Fruit fly (Drosophila melanogaster) whole organism, embryonic: ENCODE measurements around the gene CycG.

Source experiments
- CG10543 ChIP-seq: fragments of 200-800 bp; sonication (Bioruptor generic); optimal IDR thresholded peaks from 3 replicates; lab custom pipeline; 2017; ENCODE audit warnings: missing biosample characterization, mild to moderate bottlenecking, missing genetic modification characterization, moderate library complexity
- CG10959 ChIP-seq: fragments of 200-800 bp; sonication (Bioruptor generic); IDR thresholded peaks from 2 replicates; pipeline ENCODE4 v1.3.6; 2022; ENCODE audit warnings: missing biosample characterization, missing genetic modification characterization
- CG11504 ChIP-seq: fragments of 200-800 bp; sonication (Bioruptor generic); optimal IDR thresholded peaks from 3 replicates; lab custom pipeline; 2019; ENCODE audit warnings: missing biosample characterization, mild to moderate bottlenecking, missing genetic modification characterization, moderate library complexity
- CG13287 ChIP-seq: fragments of 200-800 bp; sonication (Bioruptor generic); IDR thresholded peaks from 2 replicates; pipeline ENCODE4 v1.3.6; 2022; ENCODE audit warnings: missing biosample characterization, missing genetic modification characterization; ENCODE audit not compliant: partially characterized antibody
- CG13296 ChIP-seq: fragments of 200-800 bp; sonication (Bioruptor generic); optimal IDR thresholded peaks from 3 replicates; lab custom pipeline; 2018; ENCODE audit warnings: missing biosample characterization, mild to moderate bottlenecking, missing genetic modification characterization
- CG16813 ChIP-seq: fragments of 200-800 bp; sonication (Bioruptor generic); IDR thresholded peaks from 3 replicates; pipeline ENCODE4 v1.3.6; 2022; ENCODE audit warnings: missing biosample characterization, missing genetic modification characterization; ENCODE audit not compliant: partially characterized antibody
- CG17186 ChIP-seq: fragments of 200-800 bp; sonication (Bioruptor generic); optimal IDR thresholded peaks from 3 replicates; lab custom pipeline; 2017; ENCODE audit warnings: missing biosample characterization, missing genetic modification reagents, missing genetic modification characterization
- CG17328 ChIP-seq: fragments of 200-800 bp; sonication (Bioruptor generic); IDR thresholded peaks from 2 replicates; pipeline ENCODE4 v1.3.6; 2022; ENCODE audit warnings: missing biosample characterization, missing genetic modification characterization
- CG17829 ChIP-seq: fragments of 200-800 bp; optimal IDR thresholded peaks from 2 replicates; lab custom pipeline; 2019; ENCODE audit warnings: missing biosample characterization, mild to moderate bottlenecking, missing genetic modification characterization, moderate library complexity
- CG2678 ChIP-seq: fragments of 200-800 bp; sonication (Bioruptor generic); optimal IDR thresholded peaks from 3 replicates; lab custom pipeline; 2019; ENCODE audit warnings: missing biosample characterization, mild to moderate bottlenecking, missing genetic modification characterization, moderate library complexity
- CG31388 ChIP-seq: fragments of 200-800 bp; sonication (Bioruptor generic); optimal IDR thresholded peaks from 2 replicates; lab custom pipeline; 2016; ENCODE audit warnings: missing biosample characterization, missing genetic modification characterization
- CG5180 ChIP-seq: fragments of 200-800 bp; sonication (Bioruptor generic); optimal IDR thresholded peaks from 3 replicates; lab custom pipeline; 2017; ENCODE audit warnings: missing biosample characterization, missing genetic modification characterization, mild to moderate bottlenecking, moderate library complexity, missing genetic modification reagents
- CG6854 ChIP-seq: fragments of 200-800 bp; sonication (Bioruptor generic); optimal IDR thresholded peaks from 3 replicates; lab custom pipeline; 2017; ENCODE audit warnings: missing biosample characterization, mild to moderate bottlenecking, missing genetic modification characterization
- CG7271 ChIP-seq: fragments of 200-800 bp; sonication (Bioruptor generic); optimal IDR thresholded peaks from 2 replicates; lab custom pipeline; 2018; ENCODE audit warnings: missing biosample characterization, mild to moderate bottlenecking, missing genetic modification characterization, moderate library complexity
- CG8478 ChIP-seq: fragments of >200 bp; optimal IDR thresholded peaks from 2 replicates; lab custom pipeline; 2018
- CG9215 ChIP-seq: fragments of 200-800 bp; sonication (Bioruptor generic); IDR thresholded peaks from 2 replicates; pipeline ENCODE4 v1.3.6; 2022; ENCODE audit warnings: missing biosample characterization, missing genetic modification characterization
- CoRest ChIP-seq: fragments of 200-800 bp; sonication (Bioruptor generic); optimal IDR thresholded peaks from 3 replicates; lab custom pipeline; 2018; ENCODE audit warnings: missing biosample characterization, mild to moderate bottlenecking, missing genetic modification characterization, moderate library complexity
- D ChIP-seq, 2 experiments: fragments of 200-800 bp in 1 of 2; fragments of >200 bp in 1 of 2; sonication (Bioruptor generic) in 1 of 2; optimal IDR thresholded peaks; 2 replicates in 1 of 2; 3 replicates in 1 of 2; lab custom pipeline; 2017; ENCODE audit warnings: mild to moderate bottlenecking in 1 of 2, missing biosample characterization in 1 of 2, missing genetic modification characterization in 1 of 2, missing genetic modification reagents in 1 of 2
- Doc2 ChIP-seq: fragments of 200-800 bp; sonication (Bioruptor generic); IDR thresholded peaks from 2 replicates; pipeline ENCODE4 v1.3.6; 2022; ENCODE audit warnings: missing biosample characterization, missing genetic modification characterization
- Hmr ChIP-seq: fragments of 200-800 bp; sonication (Bioruptor generic); optimal IDR thresholded peaks from 3 replicates; lab custom pipeline; 2017; ENCODE audit warnings: mild to moderate bottlenecking, missing biosample characterization, missing genetic modification reagents, missing genetic modification characterization
- Hr78 ChIP-seq, 2 experiments: fragments of 200-800 bp in 1 of 2; fragments of >200 bp in 1 of 2; sonication (Bioruptor generic) in 1 of 2; optimal IDR thresholded peaks; 2 replicates each; lab custom pipeline; 2017 to 2019; ENCODE audit warnings: missing biosample characterization in 2 of 2, missing genetic modification characterization in 2 of 2, mild to moderate bottlenecking in 1 of 2, moderate library complexity in 1 of 2
- Max ChIP-seq: fragments of 200-800 bp; sonication (Bioruptor generic); optimal IDR thresholded peaks from 2 replicates; lab custom pipeline; 2016; ENCODE audit warnings: missing biosample characterization, mild to moderate bottlenecking, missing genetic modification characterization
- Nf-YC ChIP-seq: fragments of 200-800 bp; optimal IDR thresholded peaks from 3 replicates; lab custom pipeline; 2019; ENCODE audit warnings: missing biosample characterization, mild to moderate bottlenecking, missing genetic modification characterization, moderate library complexity
- Ravus ChIP-seq: fragments of 200-800 bp; sonication (Bioruptor generic); IDR thresholded peaks from 2 replicates; pipeline ENCODE4 v1.3.6; 2022; ENCODE audit warnings: missing biosample characterization, missing genetic modification characterization
- Sox102F ChIP-seq: fragments of 200-800 bp; sonication (Bioruptor generic); optimal IDR thresholded peaks from 2 replicates; lab custom pipeline; 2018; ENCODE audit warnings: missing biosample characterization, mild to moderate bottlenecking, missing genetic modification characterization, moderate library complexity
- Tbp ChIP-seq: fragments of >200 bp; optimal IDR thresholded peaks from 2 replicates; lab custom pipeline; 2018; ENCODE audit warnings: missing biosample characterization, missing genetic modification characterization
- YL-1 ChIP-seq: fragments of 200-800 bp; sonication (Bioruptor generic); optimal IDR thresholded peaks from 3 replicates; lab custom pipeline; 2017; ENCODE audit warnings: missing biosample characterization, mild to moderate bottlenecking, missing genetic modification characterization
- aop ChIP-seq: fragments of 200-800 bp; sonication (Bioruptor generic); IDR thresholded peaks from 2 replicates; pipeline ENCODE4 v1.3.6; 2022; ENCODE audit warnings: missing biosample characterization, missing genetic modification characterization
- ato ChIP-seq: fragments of 200-800 bp; sonication (Bioruptor generic); IDR thresholded peaks from 2 replicates; pipeline ENCODE4 v1.3.6; 2022; ENCODE audit warnings: missing biosample characterization, missing genetic modification characterization; ENCODE audit not compliant: partially characterized antibody
- bcd ChIP-seq: fragments of 200-800 bp; sonication (Bioruptor generic); optimal IDR thresholded peaks from 2 replicates; lab custom pipeline; 2017; ENCODE audit warnings: missing biosample characterization, mild to moderate bottlenecking, missing genetic modification characterization
- bowl ChIP-seq: fragments of 200-800 bp; sonication (Bioruptor generic); IDR thresholded peaks from 2 replicates; pipeline ENCODE4 v1.3.6; 2022; ENCODE audit warnings: missing biosample characterization, missing genetic modification characterization
- crol ChIP-seq: fragments of 200-800 bp; sonication (Bioruptor generic); IDR thresholded peaks from 2 replicates; pipeline ENCODE4 v1.3.6; 2022; ENCODE audit warnings: missing biosample characterization, missing genetic modification characterization
- dan ChIP-seq: fragments of 200-800 bp; sonication (Bioruptor generic); IDR thresholded peaks from 2 replicates; pipeline ENCODE4 v1.3.6; 2022; ENCODE audit warnings: missing biosample characterization, missing genetic modification characterization
- dati ChIP-seq: fragments of 200-800 bp; sonication (Bioruptor generic); IDR thresholded peaks from 2 replicates; pipeline ENCODE4 v1.3.6; 2022; ENCODE audit warnings: missing biosample characterization, missing genetic modification characterization
- dpn ChIP-seq, 2 experiments: fragments of 200-800 bp; sonication (Bioruptor generic); optimal IDR thresholded peaks; 3 replicates each; lab custom pipeline; 2016; ENCODE audit warnings: missing biosample characterization in 2 of 2, missing genetic modification characterization in 2 of 2
- emc ChIP-seq: fragments of 200-800 bp; sonication (Bioruptor generic); optimal IDR thresholded peaks from 2 replicates; lab custom pipeline; 2016; ENCODE audit warnings: missing biosample characterization, missing genetic modification characterization
- fd64A ChIP-seq: fragments of 200-800 bp; sonication (Bioruptor generic); optimal IDR thresholded peaks from 3 replicates; lab custom pipeline; 2018; ENCODE audit warnings: missing biosample characterization, mild to moderate bottlenecking, missing genetic modification characterization
- hb ChIP-seq: fragments of 200-800 bp; sonication (Bioruptor generic); IDR thresholded peaks from 3 replicates; pipeline ENCODE4 v1.3.6; 2022; ENCODE audit warnings: missing biosample characterization, missing genetic modification characterization; ENCODE audit not compliant: partially characterized antibody
- hth ChIP-seq: fragments of >200 bp; optimal IDR thresholded peaks from 2 replicates; lab custom pipeline; 2017; ENCODE audit warnings: inconsistent platforms
- insv ChIP-seq, 2 experiments: fragments of 200-800 bp; sonication (Bioruptor generic); optimal IDR thresholded peaks; 3 replicates each; lab custom pipeline; 2016 to 2018; ENCODE audit warnings: missing biosample characterization in 2 of 2, missing genetic modification characterization in 2 of 2
- knrl ChIP-seq: fragments of 200-800 bp; sonication (Bioruptor generic); IDR thresholded peaks from 3 replicates; pipeline ENCODE4 v1.3.6; 2022; ENCODE audit warnings: missing biosample characterization, missing genetic modification characterization; ENCODE audit not compliant: partially characterized antibody
- lmd ChIP-seq: fragments of 200-800 bp; sonication (Bioruptor generic); IDR thresholded peaks from 2 replicates; pipeline ENCODE4 v1.3.6; 2022; ENCODE audit warnings: missing biosample characterization, missing genetic modification characterization
- nau ChIP-seq: fragments of 200-800 bp; sonication (Bioruptor generic); optimal IDR thresholded peaks from 3 replicates; lab custom pipeline; 2017; ENCODE audit warnings: missing biosample characterization, mild to moderate bottlenecking, missing genetic modification characterization, missing genetic modification reagents
- peb ChIP-seq: fragments of 200-800 bp; sonication (Bioruptor generic); IDR thresholded peaks from 2 replicates; pipeline ENCODE4 v1.3.6; 2022; ENCODE audit warnings: missing biosample characterization, missing genetic modification characterization
- row ChIP-seq: fragments of 200-800 bp; sonication (Bioruptor generic); IDR thresholded peaks from 3 replicates; pipeline ENCODE4 v1.3.6; 2022; ENCODE audit warnings: missing biosample characterization, missing genetic modification characterization
- sc ChIP-seq, 3 experiments: fragments of >200 bp in 2 of 3; fragments of 200-800 bp in 1 of 3; sonication (Bioruptor generic) in 1 of 3; optimal IDR thresholded peaks; 2 replicates in 2 of 3; 3 replicates in 1 of 3; lab custom pipeline; 2017; ENCODE audit warnings: mild to moderate bottlenecking in 1 of 3, missing biosample characterization in 1 of 3, missing genetic modification characterization in 1 of 3, missing genetic modification reagents in 1 of 3
- sd ChIP-seq: fragments of 200-800 bp; sonication (Bioruptor generic); optimal IDR thresholded peaks from 3 replicates; lab custom pipeline; 2018; ENCODE audit warnings: missing biosample characterization, mild to moderate bottlenecking, missing genetic modification characterization, moderate library complexity
- sim ChIP-seq: fragments of 200-800 bp; sonication (Bioruptor generic); IDR thresholded peaks from 2 replicates; pipeline ENCODE4 v1.3.6; 2022; ENCODE audit warnings: missing biosample characterization, missing genetic modification characterization
- trh ChIP-seq: fragments of 200-800 bp; sonication (Bioruptor generic); optimal IDR thresholded peaks from 2 replicates; lab custom pipeline; 2016; ENCODE audit warnings: missing biosample characterization, missing genetic modification characterization
- ttk ChIP-seq: fragments of 200-800 bp; sonication (Bioruptor generic); IDR thresholded peaks from 2 replicates; pipeline ENCODE4 v2.1.2; 2022; ENCODE audit warnings: missing biosample characterization, missing genetic modification characterization

CycG gene

DNA sequence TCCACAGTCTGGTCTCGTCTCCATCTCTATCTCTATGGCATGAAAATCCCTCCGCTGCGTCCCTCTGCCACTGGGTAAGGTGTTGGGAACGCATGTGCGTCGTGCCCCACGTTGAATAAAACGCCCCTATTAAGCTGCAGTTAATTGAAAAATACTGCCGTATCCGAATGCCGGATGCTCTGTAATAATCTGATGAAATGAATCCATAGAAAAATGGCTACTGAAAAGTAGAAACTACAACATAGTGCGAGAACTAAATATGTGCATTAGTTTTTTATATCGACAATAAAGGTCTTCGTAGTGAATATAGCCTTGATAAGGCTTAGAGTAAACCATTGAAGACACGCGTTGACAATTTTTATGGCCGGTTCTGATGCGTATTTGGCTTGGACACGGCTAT, 45.7 kb downstream of the CycG start (continued):
- TF ChIP-seq CG11504 (tag; lab: Kevin White, UChicago) (no peak), CG31388 (no peak), Max (GFP tag; lab: Kevin White, UChicago) (no peak), sc (optimal IDR thresholded peaks at IDR 0.05; lab: Kevin White, UChicago) (no peak), sc (GFP tag; optimal IDR thresholded peaks at IDR 0.05; lab: Kevin White, UChicago) (no peak), Hr78 (GFP tag; optimal IDR thresholded peaks at IDR 0.05; lab: Kevin White, UChicago) (no peak), nau (GFP tag; lab: Kevin White, UChicago) (no peak), Hmr (GFP tag; lab: Kevin White, UChicago) (no peak), emc (GFP tag; lab: Kevin White, UChicago) (no peak), CG5180 (no peak), peb (peak; percentile 49), CG9215 (GFP tag; lab: Robert Waterston, UW) (0 out of 2 replicates have a peak, but pooled peaks have one; percentile 24), ttk (GFP tag; lab: Robert Waterston, UW) (peak; percentile 56; the same call in 1 of the 2 replicates), hth (no peak), CG2678 (tag; lab: Kevin White, UChicago) (no peak), Ravus (GFP tag; lab: Robert Waterston, UW) (no peak), Nf-YC (tag; lab: Kevin White, UChicago) (no peak), D (optimal IDR thresholded peaks at IDR 0.05; lab: Kevin White, UChicago) (no peak), D (GFP tag; optimal IDR thresholded peaks at IDR 0.05; lab: Kevin White, UChicago) (peak; percentile 62), ato (GFP tag; lab: Robert Waterston, UW) (no peak), CoRest (tag; lab: Kevin White, UChicago) (peak; percentile 61), crol (GFP tag; lab: Robert Waterston, UW) (peak; percentile 53), CG17186 (GFP tag; lab: Kevin White, UChicago) (no peak), fd64A (GFP tag; lab: Kevin White, UChicago) (no peak), bowl (GFP tag; lab: Robert Waterston, UW) (no peak), hb (no peak), row (GFP tag; lab: Robert Waterston, UW) (peak; percentile 70), sim (0 out of 2 replicates have a peak, but pooled peaks have one; percentile 50), bcd (GFP tag; lab: Kevin White, UChicago) (peak; percentile 18), YL-1 (GFP tag; lab: Kevin White, UChicago) (no peak), dati (GFP tag; lab: Robert Waterston, UW) (0 out of 2 replicates have a peak, but pooled peaks have one; percentile 17), CG13296 (no peak), CG13287 (GFP tag; lab: Robert Waterston, UW) (no peak), CG17328 (peak; percentile 68), CG6854 (GFP tag; lab: Kevin White, UChicago) (no peak), CG10959 (GFP tag; lab: Robert Waterston, UW) (peak; percentile 69), aop (GFP tag; lab: Robert Waterston, UW) (no peak), dpn (GFP tag; optimal IDR thresholded peaks at IDR 0.05; lab: Kevin White, UChicago) (peak; percentile 18 to 32), CG17829 (tag; lab: Kevin White, UChicago) (peak; percentile 55), Doc2 (GFP tag; lab: Robert Waterston, UW) (no peak), CG8478 (lab: Kevin White, UChicago) (no peak), knrl (GFP tag; lab: Robert Waterston, UW) (no peak), insv (GFP tag; optimal IDR thresholded peaks at IDR 0.05; lab: Kevin White, UChicago) (no peak), CG16813 (GFP tag; lab: Robert Waterston, UW) (no peak), trh (GFP tag; lab: Kevin White, UChicago) (no peak), Sox102F (GFP tag; lab: Kevin White, UChicago) (peak; percentile 52), dan (GFP tag; lab: Robert Waterston, UW) (no peak), Tbp (GFP tag; lab: Kevin White, UChicago) (no peak), lmd (peak; percentile 65), CG10543 (GFP tag; lab: Kevin White, UChicago) (no peak), CG7271 (tag; lab: Kevin White, UChicago) (no peak), sd (tag; lab: Kevin White, UChicago) (no peak)
